Fruit fly (Drosophila melanogaster): ENCODE results near the gene CG12589.

CG12589 gene

DNA sequence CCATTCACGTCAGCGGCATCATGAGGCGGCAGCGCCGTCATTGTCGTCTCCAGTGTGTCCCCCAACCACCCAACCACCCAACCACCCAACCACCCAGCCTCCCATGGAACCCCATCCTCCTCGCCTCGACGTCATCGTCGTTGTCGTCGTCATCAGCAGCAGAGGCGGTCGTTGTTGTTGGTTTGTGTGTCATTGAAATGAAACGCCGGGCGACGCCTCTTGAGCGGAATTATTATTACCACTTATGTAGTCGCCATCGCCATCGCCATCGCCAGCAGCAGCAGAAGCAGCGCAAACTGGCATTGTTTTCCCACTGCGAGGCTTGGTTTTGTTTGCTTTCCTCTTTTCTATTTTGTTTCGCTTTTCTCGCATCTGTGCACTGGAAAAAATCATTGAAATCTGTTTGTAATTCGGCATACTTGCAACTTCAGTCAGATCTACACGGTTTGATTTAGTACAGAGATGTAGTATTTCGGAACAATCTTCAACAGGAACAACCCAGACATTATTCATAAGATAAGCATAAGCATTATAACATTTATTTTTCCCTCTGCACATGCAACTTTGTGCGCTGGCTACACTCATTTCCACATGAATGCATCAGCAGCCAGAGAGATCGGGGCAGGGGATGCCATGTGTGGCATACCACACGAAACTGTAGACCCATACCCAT, 25.8 kb downstream of the CG12589 start:
- no peak for TF ChIP-seq noc (tag; optimal IDR thresholded peaks at IDR 0.05)

DNA sequence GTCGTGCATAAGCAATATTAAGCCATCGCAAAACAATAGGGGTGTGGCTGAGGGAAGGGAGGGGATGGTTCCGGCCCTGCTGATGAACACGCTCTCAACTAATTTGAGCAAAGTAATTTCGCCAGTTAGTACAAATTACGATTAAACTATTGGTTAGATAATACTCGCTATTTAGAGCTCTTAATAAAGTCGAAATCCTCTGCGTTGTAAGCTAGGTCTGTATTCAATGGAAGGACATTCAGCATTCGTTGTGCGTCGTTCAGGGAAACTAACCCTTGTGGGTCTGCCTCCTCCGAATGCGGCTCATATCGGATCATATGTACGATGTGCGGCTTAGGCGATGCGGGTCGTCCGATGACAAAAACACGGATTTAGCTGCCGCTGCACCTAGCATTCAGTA, 26.4 kb downstream of the CG12589 start:
- no peak for TF ChIP-seq noc (tag; optimal IDR thresholded peaks at IDR 0.05)

DNA sequence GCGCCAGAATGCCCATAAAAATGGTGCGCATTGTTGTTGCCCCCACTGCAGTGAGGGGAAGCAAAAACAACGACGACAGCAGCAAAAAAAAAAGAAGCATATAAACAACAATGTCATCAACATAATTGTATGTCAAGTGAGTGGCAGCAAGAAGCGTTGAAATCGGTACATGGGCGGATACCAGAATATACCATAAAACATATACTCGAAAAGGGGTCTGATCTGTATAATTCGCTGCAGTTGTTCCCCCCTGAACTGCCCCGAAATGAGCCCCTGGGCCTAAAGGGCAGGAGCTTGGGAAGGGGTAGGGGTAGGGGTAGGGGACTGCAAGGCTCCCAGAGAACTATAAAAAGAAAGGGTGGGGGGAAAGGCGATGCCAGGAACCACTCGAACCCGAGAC, 26.9 kb downstream of the CG12589 start:
- TF ChIP-seq noc (tag; optimal IDR thresholded peaks at IDR 0.05) = no peak

DNA sequence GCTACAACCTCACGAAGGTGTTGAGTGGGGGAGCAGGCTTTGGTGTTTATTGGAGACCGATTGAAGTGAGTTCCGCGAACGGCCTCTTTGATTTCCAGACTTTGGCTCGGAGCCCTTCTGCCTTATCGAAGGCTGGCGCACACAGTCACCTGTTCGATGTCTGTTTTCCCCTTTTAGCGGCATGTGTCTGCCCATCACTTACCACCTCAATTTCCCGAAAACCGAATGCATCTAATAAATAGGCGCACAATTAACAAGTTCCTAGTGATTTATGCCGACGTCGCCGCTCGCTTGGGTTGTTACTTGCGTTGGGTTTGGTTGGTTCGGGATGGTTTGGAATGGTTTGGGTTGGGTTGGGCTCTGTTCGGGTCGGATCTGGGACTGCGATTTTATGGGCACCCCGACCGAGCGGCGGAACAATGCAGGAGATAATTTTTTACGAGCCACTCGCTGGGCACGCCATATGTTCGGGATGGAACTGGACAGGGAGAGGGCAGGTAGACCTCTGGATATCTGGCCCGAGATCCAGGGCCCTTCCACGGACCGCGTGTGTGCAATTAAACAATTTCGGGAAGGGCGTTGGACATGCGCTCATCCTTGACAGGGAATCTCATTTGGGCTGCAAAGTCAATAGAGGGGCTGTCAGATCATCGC, 29.1 kb downstream of the CG12589 start:
- no peak for TF ChIP-seq noc (tag; optimal IDR thresholded peaks at IDR 0.05)

DNA sequence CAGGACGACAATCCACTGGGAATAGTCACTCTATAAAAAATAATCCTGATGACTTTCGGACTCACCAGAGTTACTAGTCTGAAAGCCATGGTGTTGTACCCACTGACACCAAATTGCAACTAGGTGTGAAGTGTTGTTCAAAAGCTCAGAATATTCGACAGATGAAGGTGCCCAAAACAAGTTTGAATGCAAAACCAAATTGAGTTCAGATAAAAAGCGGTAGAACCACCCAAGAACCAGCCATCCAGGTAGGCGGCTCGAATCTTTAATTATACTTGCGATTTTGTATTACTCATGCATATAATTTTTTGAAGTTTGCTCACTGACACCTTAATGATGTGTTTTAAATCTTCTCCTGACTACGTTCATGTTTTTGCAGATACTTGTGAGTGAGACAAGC, 29.7 kb downstream of the CG12589 start, which contains the start of gene CG43131:
CG43131 (minus strand) TSS at position 101 of the 400 bp plus-strand sequence.
- no peak for TF ChIP-seq noc (tag; optimal IDR thresholded peaks at IDR 0.05)

DNA sequence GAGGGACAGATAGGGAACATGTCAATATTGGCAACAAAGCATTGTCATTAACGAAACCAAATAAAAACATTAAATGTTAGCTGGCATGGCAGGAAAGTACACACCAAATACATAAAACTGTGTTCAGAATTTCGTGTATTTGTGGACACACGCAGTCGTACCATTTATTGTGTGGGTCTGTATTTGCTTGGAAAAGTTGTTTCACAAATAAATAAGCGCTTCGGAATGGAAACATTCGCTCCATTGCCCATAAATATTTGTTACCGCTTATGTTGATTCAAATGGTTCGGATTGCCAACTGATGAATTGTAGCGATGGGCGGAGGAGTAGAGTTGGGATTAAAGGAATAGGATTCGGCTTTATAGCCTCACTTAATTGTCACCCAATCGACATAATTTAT, 30.8 kb downstream of the CG12589 start:
- peak; percentile 57 for TF ChIP-seq noc (tag; optimal IDR thresholded peaks at IDR 0.05)

DNA sequence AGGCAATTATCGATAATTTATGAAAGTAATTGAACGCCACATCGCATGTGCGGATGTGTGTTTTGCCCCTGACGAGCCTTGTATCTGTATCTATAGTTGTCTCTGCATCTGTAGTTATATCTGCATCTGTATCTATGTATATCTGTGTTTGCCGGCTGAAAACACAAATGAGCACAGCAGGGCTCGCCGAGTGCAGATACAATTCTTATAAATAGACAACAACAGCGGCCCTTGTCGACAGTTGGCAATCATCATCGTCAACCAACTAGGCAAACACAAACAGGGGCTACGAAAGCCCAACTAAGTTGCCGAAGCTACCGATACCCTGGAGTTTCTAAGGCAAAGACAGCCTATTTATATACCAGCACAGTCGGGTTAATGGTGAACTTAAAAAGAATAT, 31.9 kb downstream of the CG12589 start:
- TF ChIP-seq noc (tag; optimal IDR thresholded peaks at IDR 0.05) = no peak

DNA sequence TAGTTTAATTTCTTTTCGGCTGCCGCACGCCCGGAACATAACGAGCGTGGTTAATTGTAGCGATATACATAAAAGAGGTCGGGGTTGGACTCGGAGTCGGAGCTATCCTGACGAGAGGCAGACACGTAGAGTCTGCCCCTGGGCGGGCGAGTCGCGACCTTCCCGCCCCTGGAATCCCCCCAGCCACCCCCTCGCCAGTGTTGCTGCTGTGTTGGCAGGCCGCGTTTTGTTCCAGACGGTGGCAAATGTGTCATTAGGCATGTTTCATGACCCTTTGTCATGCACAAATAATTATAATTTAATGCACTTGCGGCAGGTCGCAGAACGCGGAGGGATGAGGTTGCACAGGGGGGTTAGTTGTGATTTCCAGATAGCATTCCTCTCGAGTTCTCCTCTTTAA, 33.4 kb downstream of the CG12589 start:
- no peak for TF ChIP-seq noc (tag; optimal IDR thresholded peaks at IDR 0.05)

DNA sequence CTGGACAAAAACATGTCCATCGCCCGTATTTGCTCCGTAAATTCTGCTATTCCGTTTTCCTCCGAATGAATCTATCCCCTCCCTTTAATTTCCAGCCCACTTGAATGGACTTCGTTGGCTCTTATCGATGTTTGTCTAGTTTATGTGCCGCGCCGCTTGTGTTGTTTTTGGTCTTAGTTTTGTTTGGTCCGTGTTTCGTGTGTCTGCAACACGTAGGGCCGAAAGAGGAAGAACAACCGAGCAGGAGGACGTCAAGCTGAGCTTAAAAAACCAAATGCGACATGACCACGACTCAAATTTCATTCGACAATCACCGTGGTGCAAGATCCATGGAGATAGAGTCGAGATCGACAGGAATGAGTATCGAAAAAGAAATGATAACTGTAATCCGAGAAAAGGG, 34.6 kb downstream of the CG12589 start:
- no peak for TF ChIP-seq noc (tag; optimal IDR thresholded peaks at IDR 0.05)

DNA sequence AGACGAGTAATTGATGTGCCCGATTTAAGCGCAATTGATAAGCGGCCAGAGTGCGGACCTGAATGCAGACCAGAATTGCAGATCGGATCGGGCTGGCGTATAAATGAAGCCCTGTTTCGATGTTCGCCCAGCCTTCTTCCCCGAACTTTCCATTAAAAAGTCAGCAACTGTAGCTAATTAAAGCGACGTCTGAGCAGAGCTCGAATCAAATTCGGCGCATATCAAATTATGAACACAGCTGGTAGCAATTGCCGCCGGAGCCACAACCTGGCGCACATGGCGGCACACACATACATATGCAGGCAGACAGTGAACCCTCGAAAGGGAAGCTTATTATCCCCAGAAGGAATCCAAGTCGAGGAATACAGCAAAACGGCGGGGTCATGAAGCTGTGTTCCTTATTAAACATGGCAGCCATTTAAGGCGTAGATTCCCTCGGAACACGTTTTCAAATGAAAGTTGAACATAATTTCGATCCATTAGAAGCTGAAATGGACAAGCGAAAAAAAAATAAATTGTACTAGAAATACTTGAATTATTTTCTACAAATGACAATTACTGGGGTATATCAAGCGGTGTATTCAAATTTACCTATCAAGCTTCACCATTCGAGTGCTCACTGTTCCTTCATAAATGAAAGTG, 35.3 kb downstream of the CG12589 start:
- no peak for TF ChIP-seq noc (tag; optimal IDR thresholded peaks at IDR 0.05)

DNA sequence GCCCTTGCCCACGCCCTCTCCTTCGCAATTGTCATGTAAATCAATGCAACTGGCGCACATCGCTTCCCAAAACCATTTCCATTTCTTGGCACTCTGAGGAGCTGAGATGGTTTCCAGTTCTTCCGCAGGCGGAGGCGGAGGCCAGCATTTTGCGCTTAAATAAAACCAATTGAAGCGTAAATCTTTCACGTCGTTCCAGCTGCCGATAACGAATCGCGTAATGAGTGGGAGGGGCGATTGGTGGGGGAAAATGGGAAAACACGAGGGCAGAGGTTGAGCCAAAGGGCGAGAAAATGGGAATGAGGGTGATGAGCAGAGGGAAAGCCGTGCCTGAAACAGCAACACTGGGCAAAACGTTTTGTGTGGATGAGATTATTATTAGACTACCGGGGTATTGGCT, 36.4 kb downstream of the CG12589 start:
- no peak for TF ChIP-seq noc (tag; optimal IDR thresholded peaks at IDR 0.05)

DNA sequence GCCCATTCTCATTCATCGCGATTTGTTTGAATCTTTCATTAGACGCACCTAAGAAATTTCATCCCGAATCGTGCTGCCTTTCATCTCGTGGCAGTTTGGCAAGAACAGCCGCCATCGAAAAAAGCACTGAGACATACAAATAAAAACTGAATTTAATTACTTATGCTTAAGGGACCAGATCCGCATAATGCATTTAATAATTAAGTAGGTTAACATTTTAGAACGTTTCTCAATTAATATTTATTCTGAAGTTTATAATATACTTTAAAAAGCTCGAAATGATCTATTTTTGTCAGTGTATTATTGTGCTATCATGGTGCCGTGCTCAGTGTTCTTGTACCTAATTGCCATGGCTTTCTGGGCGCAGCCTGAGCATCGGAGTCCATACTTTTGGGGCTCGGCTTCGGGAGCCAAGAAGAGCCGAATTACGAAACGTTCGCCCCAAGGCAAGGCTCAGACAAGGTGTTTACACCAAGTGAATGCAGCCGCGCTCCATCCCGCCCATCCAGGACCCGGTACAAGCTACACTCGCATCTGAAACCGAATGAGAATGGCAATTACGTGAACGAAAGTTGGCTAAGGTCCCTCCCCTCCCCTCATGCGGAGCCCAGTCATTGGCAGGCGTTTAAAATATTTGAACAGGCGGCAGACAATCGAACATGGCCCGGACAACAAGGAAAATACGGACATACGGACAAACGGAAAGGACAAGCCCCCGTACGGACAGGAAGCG, 38.3 kb downstream of the CG12589 start:
- TF ChIP-seq noc (tag; optimal IDR thresholded peaks at IDR 0.05) = no peak

DNA sequence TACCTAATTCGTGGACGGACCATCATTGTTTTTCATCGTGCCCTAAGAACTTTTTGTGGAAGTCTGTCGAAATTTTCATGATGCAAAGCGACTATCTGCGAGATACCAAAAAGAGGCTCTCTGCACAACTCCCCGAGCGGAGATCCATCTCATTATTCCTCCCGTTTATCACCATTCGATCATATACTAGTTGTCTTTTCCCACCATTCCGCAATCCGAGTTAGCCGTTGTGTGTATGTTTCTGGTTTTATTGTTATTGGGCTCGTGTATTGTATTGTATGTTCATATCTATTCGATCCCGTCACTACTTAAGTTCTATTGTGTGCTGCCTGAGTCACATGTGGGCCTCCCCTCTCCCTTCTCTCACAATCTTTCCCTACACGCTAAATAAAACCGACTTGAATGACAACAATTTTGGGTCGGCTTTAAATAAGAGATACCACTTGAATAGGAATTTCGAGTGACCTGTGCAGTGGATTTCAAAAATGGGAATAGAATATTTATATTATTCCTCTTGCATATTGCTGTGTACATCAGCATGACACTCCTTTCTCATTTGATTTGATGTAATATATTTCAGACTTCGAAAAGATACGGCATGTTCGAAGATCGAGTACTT, 40.8 kb downstream of the CG12589 start:
- no peak for TF ChIP-seq noc (tag; optimal IDR thresholded peaks at IDR 0.05)

DNA sequence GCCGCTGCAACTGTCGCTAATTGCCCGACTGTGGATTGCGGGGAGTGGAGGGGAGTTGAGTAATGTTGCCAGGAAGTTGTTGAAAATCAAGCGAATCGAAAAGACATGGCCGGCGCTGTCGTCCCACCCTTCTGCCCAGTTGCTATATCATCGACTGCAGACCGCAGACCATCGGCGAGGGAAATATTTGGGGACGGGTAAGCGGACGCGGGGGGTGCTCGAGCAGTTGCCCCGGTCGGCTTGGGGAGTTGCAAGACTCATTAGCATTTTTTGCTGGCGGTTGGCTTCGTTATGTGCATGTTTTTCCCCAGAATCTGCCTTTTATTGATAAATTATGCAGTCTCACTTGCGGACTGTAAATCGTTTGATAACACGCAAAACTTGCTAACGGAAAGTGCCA, 41.6 kb downstream of the CG12589 start:
- TF ChIP-seq noc (tag; optimal IDR thresholded peaks at IDR 0.05) = no peak

DNA sequence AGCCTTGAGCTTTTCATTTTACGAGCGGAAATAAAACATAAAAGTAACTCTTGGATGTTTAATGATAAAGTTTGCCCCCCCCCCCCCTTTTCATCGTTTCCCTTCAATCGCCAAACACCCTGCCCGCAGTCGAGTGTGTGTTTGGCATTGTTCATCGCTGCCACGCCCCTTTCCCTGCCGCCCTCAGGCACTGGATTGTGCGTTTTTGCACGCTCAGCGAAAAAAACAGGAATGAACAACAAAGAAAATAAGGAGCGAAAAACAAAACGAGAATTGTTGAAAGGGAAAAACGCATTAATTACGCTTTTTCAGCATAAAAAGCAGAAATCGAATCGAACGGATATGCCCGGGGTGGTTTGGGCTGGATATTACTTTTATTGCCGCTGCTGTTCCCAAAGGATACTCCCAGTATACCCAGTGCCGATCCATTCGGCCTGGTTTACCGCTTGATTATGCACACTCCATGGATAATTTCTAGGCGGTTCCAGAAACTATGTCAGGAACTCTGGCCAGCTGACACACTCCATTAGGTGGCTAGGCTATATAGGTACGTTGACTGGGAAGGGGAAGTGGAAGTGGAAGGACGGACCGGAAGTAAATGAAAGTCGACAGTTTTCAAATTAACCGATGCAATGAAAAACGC, 42.7 kb downstream of the CG12589 start:
- TF ChIP-seq noc (tag; optimal IDR thresholded peaks at IDR 0.05) = no peak
